Worm (Caenorhabditis elegans) whole organism, midembryonic: ENCODE data around the gene ntp-1.

Experiments
- T22C8.4 ChIP-seq: fragments of 200-800 bp; sonication (Bioruptor generic); IDR thresholded peaks from 2 replicates; pipeline ENCODE4 v1.3.6; 2022; ENCODE audit warnings: missing genetic modification characterization, missing compliant biosample characterization
- cog-1 ChIP-seq: sonication (generic microtip); optimal IDR thresholded peaks from 2 replicates; lab custom pipeline; 2016; ENCODE audit warnings: missing genetic modification characterization, missing compliant biosample characterization
- flt-1 ChIP-seq: fragments of 200-800 bp; sonication (Bioruptor generic); IDR thresholded peaks from 2 replicates; pipeline ENCODE4 v1.3.6; 2022; ENCODE audit warnings: missing genetic modification characterization, missing compliant biosample characterization
- klf-2 ChIP-seq: fragments of 200-800 bp; sonication (Bioruptor generic); conservative IDR thresholded peaks from 2 replicates; pipeline ENCODE4 v1.3.6; 2022; ENCODE audit warnings: missing genetic modification reagents, missing genetic modification characterization, missing compliant biosample characterization
- med-1 ChIP-seq: sonication (generic microtip); optimal IDR thresholded peaks from 2 replicates; lab custom pipeline; 2017; ENCODE audit warnings: missing genetic modification characterization, mild to moderate bottlenecking, missing compliant biosample characterization, antibody characterized with exemption, missing genetic modification reagents; ENCODE audit not compliant: insufficient read depth
- ref-1 ChIP-seq: fragments of 200-800 bp; sonication (Bioruptor generic); conservative IDR thresholded peaks from 2 replicates; pipeline ENCODE4 v1.3.6; 2022; ENCODE audit warnings: missing genetic modification reagents, missing genetic modification characterization, missing compliant biosample characterization
- tab-1 ChIP-seq: fragments of 200-800 bp; sonication (Bioruptor generic); IDR thresholded peaks from 2 replicates; pipeline ENCODE4 v1.3.6; 2022; ENCODE audit warnings: missing genetic modification characterization, missing compliant biosample characterization
- ztf-23 ChIP-seq: fragments of 200-800 bp; sonication (Bioruptor generic); IDR thresholded peaks from 2 replicates; pipeline ENCODE4 v1.3.6; 2022; ENCODE audit warnings: missing genetic modification reagents, missing genetic modification characterization, missing compliant biosample characterization
- ztf-29 ChIP-seq: fragments of 200-800 bp; sonication (Bioruptor generic); IDR thresholded peaks from 2 replicates; pipeline ENCODE4 v1.3.6; 2022; ENCODE audit warnings: missing genetic modification reagents, missing genetic modification characterization, missing compliant biosample characterization

Gene ntp-1

DNA sequence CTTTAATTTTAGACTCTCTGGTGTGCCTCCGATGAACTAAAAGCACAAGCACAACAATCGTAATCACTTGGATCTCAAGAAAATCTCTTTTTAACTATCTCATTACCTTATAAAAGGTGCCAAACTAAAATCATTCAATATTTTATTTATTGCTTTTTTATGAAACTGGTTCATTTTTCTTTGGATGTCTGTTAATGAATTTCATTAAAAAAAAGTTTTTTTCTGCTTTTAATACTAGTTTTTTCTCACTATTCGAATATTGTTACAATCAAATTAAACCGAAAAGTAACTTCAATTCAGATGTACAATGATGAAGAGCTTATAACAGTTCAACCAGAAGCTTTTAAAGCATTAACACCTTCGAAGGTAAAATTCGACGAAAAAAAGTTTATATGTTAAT is 18.9 kb downstream of the ntp-1 start, which contains the start of gene swd-2.1:
Gene swd-2.1, plus strand, starts transcription at position 301 of the 400 bp plus-strand sequence.
- TF ChIP-seq ref-1 (no peak), ztf-29 (GFP tag; lab: Robert Waterston, UW) (no peak), flt-1 (GFP tag; lab: Robert Waterston, UW) (no peak), klf-2 (GFP tag; lab: Robert Waterston, UW) (no peak), tab-1 (GFP tag; lab: Robert Waterston, UW) (no peak), cog-1 (tag; lab: Kevin White, UChicago) (no peak), ztf-23 (GFP tag; lab: Robert Waterston, UW) (no peak)

DNA sequence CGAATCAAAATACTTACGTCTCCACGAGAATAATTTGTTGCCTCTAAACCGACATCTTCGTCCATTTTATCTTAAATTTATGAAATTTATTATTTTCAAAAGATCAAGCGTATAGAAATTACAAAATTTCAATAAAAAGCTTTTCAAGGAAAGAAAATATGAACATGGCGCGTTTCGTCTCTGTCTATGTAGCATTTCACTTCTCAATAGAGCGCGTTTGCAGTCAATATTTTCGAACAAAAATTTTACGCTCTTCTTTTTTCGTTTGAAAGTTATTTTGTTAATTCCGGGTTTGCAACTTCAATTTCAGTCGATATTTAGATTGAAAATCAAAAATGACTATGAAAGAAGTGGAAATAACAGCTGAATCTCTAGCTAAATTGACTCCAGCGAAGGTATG is 20.4 kb downstream of the ntp-1 start, which contains the start of the genes hcf-1 and swd-2.2:
Gene hcf-1, minus strand, starts transcription at position 70 of the 400 bp plus-strand sequence.
Gene swd-2.2, plus strand, starts transcription at position 206 of the 400 bp plus-strand sequence.
- TF ChIP-seq ref-1: no peak
- TF ChIP-seq cog-1 (tag; lab: Kevin White, UChicago): no peak
- TF ChIP-seq flt-1 (GFP tag; lab: Robert Waterston, UW): no peak
- no peak for TF ChIP-seq klf-2 (GFP tag; lab: Robert Waterston, UW)
- TF ChIP-seq ztf-23 (GFP tag; lab: Robert Waterston, UW): no peak
- TF ChIP-seq ztf-29 (GFP tag; lab: Robert Waterston, UW): no peak

DNA sequence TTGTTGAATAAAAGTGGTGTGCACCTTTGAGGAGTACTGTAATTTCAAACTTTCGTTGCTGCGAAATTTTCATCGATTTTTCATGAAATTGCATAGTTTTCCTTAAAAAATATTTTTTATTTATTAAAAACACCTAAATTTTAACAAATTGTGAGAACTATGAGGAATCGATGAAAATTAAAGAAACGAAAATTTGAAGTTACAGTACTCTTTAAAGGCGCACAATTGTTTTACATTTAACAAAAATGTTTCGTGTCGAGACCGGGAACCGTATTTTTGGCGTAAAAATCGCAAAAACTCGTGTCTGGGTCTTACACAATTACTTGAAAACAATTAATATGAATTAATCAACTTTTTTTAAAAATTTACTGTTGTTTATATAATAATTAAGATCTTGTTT is 24.4 kb downstream of the ntp-1 start, which contains the start of gene rdl-1:
Gene rdl-1, minus strand, starts transcription at position 101 of the 400 bp plus-strand sequence.
- TF ChIP-seq ztf-23 (GFP tag; lab: Robert Waterston, UW) (no peak), cog-1 (tag; lab: Kevin White, UChicago) (no peak), flt-1 (GFP tag; lab: Robert Waterston, UW) (no peak), klf-2 (GFP tag; lab: Robert Waterston, UW) (no peak), med-1 (GFP tag; lab: Kevin White, UChicago) (no peak), tab-1 (GFP tag; lab: Robert Waterston, UW) (no peak), ref-1 (no peak), T22C8.4 (no peak), ztf-29 (GFP tag; lab: Robert Waterston, UW) (no peak)

DNA sequence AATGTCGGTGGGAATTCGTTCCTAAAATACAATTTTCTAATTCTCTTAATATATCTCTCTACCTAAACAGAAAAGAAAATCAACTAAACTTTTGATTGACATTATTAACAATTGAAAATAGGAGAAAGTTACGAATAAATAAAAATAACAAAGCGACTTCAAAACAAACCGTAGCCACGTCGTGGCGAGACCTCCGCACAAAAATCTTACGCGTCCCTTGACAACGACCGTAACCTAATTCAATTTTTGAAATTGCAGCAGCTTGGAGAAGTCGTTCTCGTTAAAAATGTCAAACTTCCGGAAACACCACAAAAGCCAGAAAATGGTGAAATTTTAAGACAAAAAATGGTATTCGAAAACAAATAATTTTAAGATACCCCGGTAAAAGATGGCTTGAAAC is 30.3 kb downstream of the ntp-1 start:
- TF ChIP-seq ztf-23 (GFP tag; lab: Robert Waterston, UW): no peak
- no peak for TF ChIP-seq med-1 (GFP tag; lab: Kevin White, UChicago)
- TF ChIP-seq ztf-29 (GFP tag; lab: Robert Waterston, UW): no peak
- TF ChIP-seq tab-1 (GFP tag; lab: Robert Waterston, UW): no peak
- no peak for TF ChIP-seq klf-2 (GFP tag; lab: Robert Waterston, UW)
- no peak for TF ChIP-seq cog-1 (tag; lab: Kevin White, UChicago)

DNA sequence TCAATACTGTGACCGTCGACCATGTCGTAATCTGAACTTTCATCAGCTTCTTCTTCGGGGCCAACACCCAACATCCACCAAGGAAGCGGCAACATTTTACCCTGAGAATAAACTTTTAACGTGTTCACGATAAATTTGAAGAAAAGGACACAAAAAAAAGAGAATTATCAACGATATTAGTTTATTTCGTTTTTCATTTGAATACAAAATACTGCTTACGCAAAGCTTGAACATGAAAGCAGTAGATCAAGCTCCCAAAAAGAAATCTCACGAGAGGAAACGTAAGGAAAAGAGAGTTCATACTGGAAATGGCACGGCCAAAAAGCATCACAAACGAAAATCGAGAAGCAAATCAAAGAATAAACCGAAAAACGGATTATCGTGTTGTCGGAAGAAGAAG is 30.9 kb downstream of the ntp-1 start, which contains the start of the genes C46A5.6 and C46A5.1:
Gene C46A5.6, minus strand, starts transcription at position 101 of the 400 bp plus-strand sequence.
Gene C46A5.1, plus strand, starts transcription at position 184 of the 400 bp plus-strand sequence.
- TF ChIP-seq ztf-29 (GFP tag; lab: Robert Waterston, UW) (no peak), ztf-23 (GFP tag; lab: Robert Waterston, UW) (no peak), T22C8.4 (no peak), cog-1 (tag; lab: Kevin White, UChicago) (no peak), med-1 (GFP tag; lab: Kevin White, UChicago) (no peak), flt-1 (GFP tag; lab: Robert Waterston, UW) (no peak), tab-1 (GFP tag; lab: Robert Waterston, UW) (no peak), ref-1 (no peak), klf-2 (GFP tag; lab: Robert Waterston, UW) (no peak)

DNA sequence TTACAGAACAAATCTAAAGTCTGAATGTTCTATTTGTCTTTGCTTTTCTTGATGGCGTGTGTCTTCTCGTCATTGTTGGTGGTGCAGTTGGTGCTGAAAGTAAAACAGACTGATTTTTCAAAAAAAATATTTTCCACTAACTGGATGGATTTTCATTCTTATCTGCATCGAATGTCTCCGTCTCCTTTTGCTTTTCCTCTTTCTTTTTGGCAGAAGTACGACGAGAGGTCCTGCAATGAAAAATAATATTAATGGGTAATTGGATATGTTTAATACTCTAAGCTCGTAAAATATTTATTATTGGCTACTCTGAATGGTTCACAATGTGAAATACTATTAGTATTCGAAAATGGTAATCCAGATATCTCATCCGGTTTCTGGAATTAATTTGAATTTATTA is 34.5 kb downstream of the ntp-1 start, which contains the start of gene del-7:
Gene del-7, plus strand, starts transcription at position 301 of the 400 bp plus-strand sequence.
- TF ChIP-seq tab-1 (GFP tag; lab: Robert Waterston, UW) (no peak), flt-1 (GFP tag; lab: Robert Waterston, UW) (no peak), ztf-23 (GFP tag; lab: Robert Waterston, UW) (no peak), ref-1 (no peak), klf-2 (GFP tag; lab: Robert Waterston, UW) (no peak), ztf-29 (GFP tag; lab: Robert Waterston, UW) (no peak), cog-1 (tag; lab: Kevin White, UChicago) (no peak), med-1 (GFP tag; lab: Kevin White, UChicago) (no peak), T22C8.4 (no peak)

DNA sequence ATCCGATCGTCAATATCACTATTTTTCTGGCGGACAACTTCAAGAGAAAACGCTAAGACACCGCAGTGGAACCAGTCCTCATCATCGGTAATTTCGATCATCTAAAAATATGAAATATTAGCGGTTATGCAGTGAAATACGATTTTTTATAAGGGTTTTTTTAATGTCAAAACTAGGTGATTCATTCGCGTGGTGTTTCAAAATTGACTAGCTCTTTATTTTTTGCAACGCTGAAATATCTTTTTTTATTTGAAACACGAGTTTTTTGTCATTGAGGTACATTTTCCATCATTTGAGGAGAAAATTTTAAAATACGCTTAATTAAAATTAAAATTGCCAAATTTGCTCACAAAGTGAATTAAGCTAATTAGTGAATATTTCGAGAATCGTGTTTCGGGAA is 35.1 kb downstream of the ntp-1 start, which contains the start of gene dsb-3:
Gene dsb-3, minus strand, starts transcription at position 101 of the 400 bp plus-strand sequence.
- TF ChIP-seq ztf-23 (GFP tag; lab: Robert Waterston, UW): no peak
- no peak for TF ChIP-seq T22C8.4
- no peak for TF ChIP-seq flt-1 (GFP tag; lab: Robert Waterston, UW)
- no peak for TF ChIP-seq ztf-29 (GFP tag; lab: Robert Waterston, UW)
- no peak for TF ChIP-seq ref-1
- no peak for TF ChIP-seq cog-1 (tag; lab: Kevin White, UChicago)
- TF ChIP-seq med-1 (GFP tag; lab: Kevin White, UChicago): no peak
- no peak for TF ChIP-seq tab-1 (GFP tag; lab: Robert Waterston, UW)
- TF ChIP-seq klf-2 (GFP tag; lab: Robert Waterston, UW): no peak

DNA sequence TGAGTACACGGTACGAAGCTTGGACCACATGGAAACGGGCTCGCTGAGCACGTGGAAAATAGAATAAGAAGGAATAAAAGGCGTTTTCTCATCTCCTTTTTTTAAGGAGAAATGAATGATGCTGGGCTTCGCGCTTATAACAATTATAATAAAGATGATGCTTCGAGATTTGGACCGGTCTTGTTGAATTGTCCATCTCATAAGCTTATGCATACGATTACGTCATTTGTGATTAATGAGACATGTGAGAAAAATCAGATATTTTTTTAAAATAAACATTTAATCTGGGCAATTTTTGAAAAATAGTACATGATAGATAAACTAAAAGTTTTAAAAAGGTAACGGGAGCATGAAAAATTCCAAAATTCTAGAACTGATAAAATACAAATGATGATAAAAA is 37.4 kb downstream of the ntp-1 start, which contains the start of gene C46A5.4:
Gene C46A5.4, minus strand, starts transcription at position 101 of the 400 bp plus-strand sequence.
- TF ChIP-seq ztf-29 (GFP tag; lab: Robert Waterston, UW) (no peak), klf-2 (GFP tag; lab: Robert Waterston, UW) (no peak), med-1 (GFP tag; lab: Kevin White, UChicago) (no peak), flt-1 (GFP tag; lab: Robert Waterston, UW) (no peak), cog-1 (tag; lab: Kevin White, UChicago) (no peak), ref-1 (no peak), T22C8.4 (no peak), tab-1 (GFP tag; lab: Robert Waterston, UW) (no peak), ztf-23 (GFP tag; lab: Robert Waterston, UW) (no peak)

DNA sequence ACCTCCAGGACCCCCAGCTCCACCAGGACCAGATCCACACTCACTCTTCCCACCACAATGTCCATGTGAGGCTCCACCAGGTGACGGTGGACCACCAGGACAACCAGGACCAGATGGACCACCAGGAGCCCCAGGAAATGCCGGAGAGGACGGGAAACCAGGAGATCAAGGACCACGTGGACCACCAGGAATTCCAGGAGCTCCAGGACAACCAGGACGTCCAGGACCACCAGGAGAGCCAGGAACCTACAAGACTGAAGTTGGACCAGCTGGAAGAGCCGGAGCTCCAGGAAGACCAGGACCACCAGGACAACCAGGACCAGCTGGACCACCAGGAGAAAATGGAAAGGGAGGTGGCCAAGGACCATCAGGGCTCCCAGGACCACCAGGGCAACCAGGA is 40.5 kb downstream of the ntp-1 start:
- TF ChIP-seq ref-1 (no peak), tab-1 (GFP tag; lab: Robert Waterston, UW) (no peak), med-1 (GFP tag; lab: Kevin White, UChicago) (no peak), klf-2 (GFP tag; lab: Robert Waterston, UW) (no peak), ztf-23 (GFP tag; lab: Robert Waterston, UW) (no peak), flt-1 (GFP tag; lab: Robert Waterston, UW) (no peak), ztf-29 (GFP tag; lab: Robert Waterston, UW) (no peak), cog-1 (tag; lab: Kevin White, UChicago) (no peak), T22C8.4 (no peak)
